Worm (Caenorhabditis elegans) whole organism, young adult: Measurements from ENCODE around the gene srw-77.
"Not testable (repeated sequence)": the region's sequence is repeated elsewhere in the genome, so short reads cannot be mapped to it uniquely, and the experiment has no call there.

Experiments
- C06A6.2 ChIP-seq: fragments of 200-800 bp; sonication (Bioruptor generic); conservative IDR thresholded peaks from 2 replicates; pipeline ENCODE4 v1.3.6; 2022; ENCODE audit warnings: missing genetic modification characterization, missing compliant biosample characterization
- F10E7.11 ChIP-seq: sonication (generic microtip); optimal IDR thresholded peaks from 2 replicates; lab custom pipeline; 2017; ENCODE audit warnings: mild to moderate bottlenecking, missing genetic modification characterization, moderate library complexity, missing compliant biosample characterization
- F33H1.4 ChIP-seq: fragments of 200-800 bp; sonication (Bioruptor generic); IDR thresholded peaks from 2 replicates; pipeline ENCODE4 v1.3.6; 2022; ENCODE audit warnings: missing genetic modification reagents, missing genetic modification characterization, missing compliant biosample characterization
- F37B4.10 ChIP-seq: fragments of 200-800 bp; sonication (Bioruptor generic); IDR thresholded peaks from 2 replicates; pipeline ENCODE4 v1.3.6; 2022; ENCODE audit warnings: missing genetic modification characterization, missing compliant biosample characterization
- F52B5.7 ChIP-seq: sonication (generic microtip); optimal IDR thresholded peaks from 2 replicates; lab custom pipeline; 2016; ENCODE audit warnings: mild to moderate bottlenecking, missing genetic modification characterization, missing compliant biosample characterization
- F57C9.4 ChIP-seq: sonication (generic microtip); optimal IDR thresholded peaks from 2 replicates; lab custom pipeline; 2017; ENCODE audit warnings: mild to moderate bottlenecking, missing genetic modification characterization, missing compliant biosample characterization
- T07F8.4 ChIP-seq: sonication (generic microtip); optimal IDR thresholded peaks from 2 replicates; lab custom pipeline; 2016; ENCODE audit warnings: mild to moderate bottlenecking, missing genetic modification characterization, moderate library complexity, missing compliant biosample characterization
- T26A5.8 ChIP-seq: sonication (generic microtip); optimal IDR thresholded peaks from 2 replicates; lab custom pipeline; 2016; ENCODE audit warnings: missing genetic modification characterization, missing compliant biosample characterization
- Y53G8AR.9 ChIP-seq: fragments of 200-800 bp; sonication (Bioruptor generic); conservative IDR thresholded peaks from 2 replicates; pipeline ENCODE4 v1.3.6; 2022; ENCODE audit warnings: missing genetic modification reagents, missing genetic modification characterization, missing compliant biosample characterization
- akir-1 ChIP-seq: fragments of 200-800 bp; sonication (Bioruptor generic); optimal IDR thresholded peaks from 2 replicates; lab custom pipeline; 2018; ENCODE audit warnings: mild to moderate bottlenecking, missing genetic modification characterization, moderate library complexity, missing compliant biosample characterization
- bed-1 ChIP-seq: fragments of 200-800 bp; sonication (Bioruptor generic); IDR thresholded peaks from 2 replicates; pipeline ENCODE4 v1.3.6; 2022; ENCODE audit warnings: missing genetic modification reagents, missing genetic modification characterization, missing compliant biosample characterization
- ccch-3 ChIP-seq: fragments of 200-800 bp; sonication (Bioruptor generic); optimal IDR thresholded peaks from 2 replicates; lab custom pipeline; 2018; ENCODE audit warnings: mild to moderate bottlenecking, missing genetic modification characterization, missing compliant biosample characterization
- cebp-2 ChIP-seq: fragments of 200-800 bp; sonication (Bioruptor generic); IDR thresholded peaks from 2 replicates; pipeline ENCODE4 v1.3.6; 2022; ENCODE audit warnings: missing genetic modification characterization, missing compliant biosample characterization
- ceh-40 ChIP-seq: fragments of 200-800 bp; sonication (Bioruptor generic); IDR thresholded peaks from 2 replicates; pipeline ENCODE4 v1.3.6; 2022; ENCODE audit warnings: missing genetic modification characterization, missing compliant biosample characterization
- chd-7 ChIP-seq: sonication (generic microtip); optimal IDR thresholded peaks from 2 replicates; lab custom pipeline; 2016; ENCODE audit warnings: mild to moderate bottlenecking, missing genetic modification characterization, moderate library complexity, missing compliant biosample characterization
- dox-1 ChIP-seq: fragments of 200-800 bp; sonication (Bioruptor generic); IDR thresholded peaks from 2 replicates; pipeline ENCODE4 v1.3.6; 2022; ENCODE audit warnings: missing genetic modification reagents, missing genetic modification characterization, missing compliant biosample characterization
- ekl-4 ChIP-seq: fragments of 200-800 bp; sonication (Bioruptor generic); IDR thresholded peaks from 2 replicates; pipeline ENCODE4 v1.3.6; 2022; ENCODE audit warnings: missing genetic modification reagents, missing genetic modification characterization, missing compliant biosample characterization
- hlh-26 ChIP-seq: fragments of 200-800 bp; sonication (Bioruptor generic); conservative IDR thresholded peaks from 2 replicates; pipeline ENCODE4 v1.3.6; 2022; ENCODE audit warnings: missing genetic modification reagents, missing genetic modification characterization, missing compliant biosample characterization
- hmg-1.2 ChIP-seq: fragments of 200-800 bp; sonication (Bioruptor generic); IDR thresholded peaks from 2 replicates; pipeline ENCODE4 v1.3.6; 2022; ENCODE audit warnings: missing genetic modification reagents, missing genetic modification characterization, missing compliant biosample characterization
- lag-1 ChIP-seq: fragments of 200-800 bp; sonication (Bioruptor generic); IDR thresholded peaks from 2 replicates; pipeline ENCODE4 v1.3.6; 2022; ENCODE audit warnings: missing genetic modification reagents, missing genetic modification characterization, missing compliant biosample characterization
- let-607 ChIP-seq, 2 experiments: fragments of 200-800 bp in 1 of 2; sonication (Bioruptor generic) in 1 of 2; sonication (generic microtip) in 1 of 2; optimal IDR thresholded peaks; 2 replicates each; lab custom pipeline; 2016 to 2018; ENCODE audit warnings: mild to moderate bottlenecking in 2 of 2, missing compliant biosample characterization in 2 of 2, missing genetic modification characterization in 2 of 2, moderate library complexity in 2 of 2, missing genotype in 1 of 2
- lin-35 ChIP-seq, 3 experiments: fragments of 150-350 bp in 2 of 3; sonication (generic microtip) in 1 of 3; optimal IDR thresholded peaks; 2 replicates each; lab custom pipeline; 2014 to 2018; ENCODE audit warnings: missing biosample characterization in 3 of 3, missing genetic modification characterization in 3 of 3, missing genetic modification reagents in 3 of 3
- lin-40 ChIP-seq: sonication (generic microtip); optimal IDR thresholded peaks from 2 replicates; lab custom pipeline; 2016; ENCODE audit warnings: missing genetic modification characterization, mild to moderate bottlenecking, missing compliant biosample characterization, missing genotype, missing genetic modification reagents
- madf-10 ChIP-seq: sonication (generic microtip); optimal IDR thresholded peaks from 2 replicates; lab custom pipeline; 2016; ENCODE audit warnings: mild to moderate bottlenecking, missing genetic modification characterization, missing compliant biosample characterization
- mcd-1 ChIP-seq: fragments of 200-800 bp; sonication (Bioruptor generic); IDR thresholded peaks from 2 replicates; pipeline ENCODE4 v1.3.6; 2022; ENCODE audit warnings: missing genetic modification reagents, missing genetic modification characterization, missing compliant biosample characterization
- mes-4 ChIP-seq: sonication (generic microtip); optimal IDR thresholded peaks from 2 replicates; lab custom pipeline; 2016; ENCODE audit warnings: missing genotype, missing genetic modification characterization, missing compliant biosample characterization
- pha-4 ChIP-seq: fragments of 150-350 bp; sonication (generic microtip); optimal IDR thresholded peaks from 2 replicates; lab custom pipeline; 2014; ENCODE audit warnings: missing biosample characterization, missing genetic modification reagents, missing genetic modification characterization
- rcor-1 ChIP-seq: fragments of 200-800 bp; sonication (Bioruptor generic); IDR thresholded peaks from 2 replicates; pipeline ENCODE4 v1.3.6; 2022; ENCODE audit warnings: missing genetic modification reagents, missing genetic modification characterization, missing compliant biosample characterization
- repo-1 ChIP-seq: sonication (generic microtip); optimal IDR thresholded peaks from 2 replicates; lab custom pipeline; 2017; ENCODE audit warnings: mild to moderate bottlenecking, missing genetic modification characterization, missing compliant biosample characterization
- rpc-1 ChIP-seq, 2 experiments: fragments of 150-350 bp in 1 of 2; sonication (generic microtip) in 1 of 2; optimal IDR thresholded peaks; 2 replicates each; lab custom pipeline; 2014 to 2018; ENCODE audit warnings: missing biosample characterization in 1 of 2, missing genetic modification characterization in 1 of 2, missing genetic modification reagents in 1 of 2, missing genotype in 1 of 2
- sea-2 ChIP-seq: fragments of 200-800 bp; sonication (Bioruptor generic); IDR thresholded peaks from 2 replicates; pipeline ENCODE4 v1.3.6; 2022; ENCODE audit warnings: missing genetic modification characterization, missing compliant biosample characterization
- sptf-2 ChIP-seq: fragments of 200-800 bp; sonication (Bioruptor generic); optimal IDR thresholded peaks from 2 replicates; lab custom pipeline; 2018; ENCODE audit warnings: mild to moderate bottlenecking, missing genetic modification characterization, missing compliant biosample characterization
- tbx-9 ChIP-seq: sonication (generic microtip); optimal IDR thresholded peaks from 2 replicates; lab custom pipeline; 2016; ENCODE audit warnings: borderline replicate concordance, missing genetic modification characterization, inconsistent platforms, missing compliant biosample characterization
- xnd-1 ChIP-seq: sonication (generic microtip); optimal IDR thresholded peaks from 2 replicates; lab custom pipeline; 2016; ENCODE audit warnings: missing genotype, missing genetic modification reagents, missing genetic modification characterization, missing compliant biosample characterization
- zim-3 ChIP-seq: sonication (generic microtip); optimal IDR thresholded peaks from 2 replicates; lab custom pipeline; 2017; ENCODE audit warnings: mild to moderate bottlenecking, missing genetic modification characterization, moderate library complexity, missing compliant biosample characterization
- ztf-25 ChIP-seq: fragments of 200-800 bp; sonication (Bioruptor generic); IDR thresholded peaks from 2 replicates; pipeline ENCODE4 v1.3.6; 2022; ENCODE audit warnings: missing genetic modification reagents, missing genetic modification characterization, missing compliant biosample characterization

The srw-77 gene

DNA sequence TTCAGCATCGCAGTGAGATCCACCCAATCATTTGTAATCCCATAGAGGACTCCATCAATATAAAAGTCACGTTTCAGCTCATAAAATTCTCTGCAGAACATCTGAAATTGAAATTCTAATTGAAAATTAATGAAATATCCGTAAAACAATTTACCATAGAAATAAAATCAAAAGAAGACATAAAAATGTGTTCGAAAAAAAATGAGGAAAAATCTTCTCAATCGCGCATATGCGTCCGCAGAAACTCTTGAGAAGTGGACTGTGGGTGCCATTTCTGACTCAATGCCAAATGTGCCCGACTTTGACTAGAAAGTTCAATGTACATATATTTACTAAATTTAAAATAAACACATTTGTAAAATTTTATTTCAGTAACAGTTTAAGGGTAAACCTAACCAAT lies 25.0 kb upstream of the srw-77 start, which contains the start of gene F14F8.9:
Gene F14F8.9 (minus strand): TSS at position 101 of the 400 bp plus-strand sequence.
- TF ChIP-seq xnd-1 (no peak), ceh-40 (GFP tag; lab: Robert Waterston, UW) (no peak), sptf-2 (GFP tag; lab: Kevin White, UChicago) (no peak), ccch-3 (GFP tag; lab: Kevin White, UChicago) (no peak), ztf-25 (no peak), lin-35 (GFP tag; optimal IDR thresholded peaks at IDR 0.05; lab: Kevin White, UChicago) (no peak), cebp-2 (GFP tag; lab: Robert Waterston, UW) (no peak), bed-1 (GFP tag; lab: Robert Waterston, UW) (no peak), lin-40 (tag; lab: Kevin White, UChicago) (no peak), mes-4 (tag; lab: Kevin White, UChicago) (no peak), F33H1.4 (no peak), repo-1 (no peak), madf-10 (tag; lab: Kevin White, UChicago) (no peak), pha-4 (tag; lab: Kevin White, UChicago) (no peak), ekl-4 (GFP tag; lab: Robert Waterston, UW) (no peak), hlh-26 (GFP tag; lab: Robert Waterston, UW) (no peak), F37B4.10 (GFP tag; lab: Robert Waterston, UW) (no peak), lag-1 (GFP tag; lab: Robert Waterston, UW) (no peak), sea-2 (no peak), F10E7.11 (no peak)

DNA sequence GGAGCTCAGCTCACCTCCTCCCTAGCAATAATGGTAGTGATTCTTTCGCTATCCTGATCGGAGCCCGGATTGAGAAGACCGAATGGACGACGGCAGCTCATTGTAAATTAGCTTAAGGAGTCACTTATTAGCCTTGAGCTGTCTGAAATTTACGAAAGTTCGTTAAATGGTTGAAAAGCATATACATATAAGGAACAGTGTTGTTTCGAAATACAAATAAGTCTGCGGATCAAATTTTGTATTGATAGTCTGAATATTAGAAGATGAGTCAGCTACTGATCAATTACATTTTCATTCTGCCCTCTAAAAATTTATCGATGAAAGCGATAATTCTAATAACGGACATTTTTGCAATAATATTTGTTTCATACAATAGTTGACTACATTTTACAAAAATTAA lies 23.2 kb upstream of the srw-77 start, which contains the start of gene F14F8.14:
Gene F14F8.14 (minus strand): TSS at position 101 of the 400 bp plus-strand sequence.
- TF ChIP-seq T07F8.4 (tag; lab: Kevin White, UChicago) (no peak), zim-3 (tag; lab: Kevin White, UChicago) (no peak), tbx-9 (tag; lab: Kevin White, UChicago) (no peak), cebp-2 (GFP tag; lab: Robert Waterston, UW) (no peak), T26A5.8 (tag; lab: Kevin White, UChicago) (no peak), Y53G8AR.9 (no peak), rcor-1 (no peak), hmg-1.2 (GFP tag; lab: Robert Waterston, UW) (no peak), F57C9.4 (tag; lab: Kevin White, UChicago) (no peak), F52B5.7 (tag; lab: Kevin White, UChicago) (no peak), let-607 (tag; optimal IDR thresholded peaks at IDR 0.05; lab: Kevin White, UChicago) (no peak), C06A6.2 (GFP tag; lab: Robert Waterston, UW) (no peak), dox-1 (GFP tag; lab: Robert Waterston, UW) (no peak), mcd-1 (GFP tag; lab: Robert Waterston, UW) (no peak), akir-1 (no peak), ekl-4 (GFP tag; lab: Robert Waterston, UW) (no peak), chd-7 (tag; lab: Kevin White, UChicago) (no peak)

DNA sequence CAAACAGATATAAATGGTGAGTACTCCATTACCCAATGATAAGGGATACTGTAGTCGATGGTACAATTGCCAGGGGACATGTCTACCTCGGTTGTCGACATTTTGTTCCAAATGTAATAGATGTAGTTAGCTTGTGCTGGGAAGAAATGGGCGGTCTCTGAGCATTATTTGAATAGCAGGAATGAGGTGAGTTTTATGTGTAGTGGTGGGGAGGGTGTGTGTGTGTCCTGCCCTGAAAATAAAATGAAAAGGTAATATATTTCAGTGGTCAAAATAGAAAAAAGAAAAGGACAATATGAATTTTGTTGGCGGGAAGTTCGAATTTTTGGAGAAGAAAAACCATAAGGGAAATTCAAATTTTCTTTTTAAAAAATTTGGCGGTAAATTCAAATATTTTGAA lies 17.4 kb upstream of the srw-77 start, which contains the start of gene Y70C5B.2:
Gene Y70C5B.2 (minus strand): TSS at position 101 of the 400 bp plus-strand sequence.
- TF ChIP-seq rpc-1 (optimal IDR thresholded peaks at IDR 0.05; lab: Kevin White, UChicago); rpc-1 (tag; optimal IDR thresholded peaks at IDR 0.05; lab: Kevin White, UChicago); bed-1 (GFP tag; lab: Robert Waterston, UW); F33H1.4: not testable (repeated sequence)
